Fruit fly (Drosophila melanogaster) whole organism, pupa: ENCODE data around the gene Klp31E.

ENCODE experiments used
- CG10348 ChIP-seq: fragments of 200-800 bp; sonication (Bioruptor generic); IDR thresholded peaks from 2 replicates; pipeline ENCODE4 v1.3.6; 2022; ENCODE audit warnings: missing biosample characterization, missing genetic modification characterization
- CG12605 ChIP-seq: fragments of 200-800 bp; sonication (Bioruptor generic); IDR thresholded peaks from 2 replicates; pipeline ENCODE4 v1.3.6; 2022; ENCODE audit warnings: missing biosample characterization, missing genetic modification characterization
- CG13204 ChIP-seq: fragments of 200-800 bp; sonication (Bioruptor generic); optimal IDR thresholded peaks from 2 replicates; lab custom pipeline; 2018; ENCODE audit warnings: missing biosample characterization, mild to moderate bottlenecking, missing genetic modification characterization, moderate library complexity
- CG15710 ChIP-seq: fragments of 200-800 bp; sonication (Bioruptor generic); optimal IDR thresholded peaks from 2 replicates; lab custom pipeline; 2018; ENCODE audit warnings: missing biosample characterization, mild to moderate bottlenecking, missing genetic modification characterization, moderate library complexity
- CG17806 ChIP-seq: fragments of 200-800 bp; sonication (Bioruptor generic); optimal IDR thresholded peaks from 2 replicates; lab custom pipeline; 2018; ENCODE audit warnings: missing biosample characterization, mild to moderate bottlenecking, missing genetic modification characterization, moderate library complexity
- D1 ChIP-seq: fragments of 200-800 bp; sonication (Bioruptor generic); optimal IDR thresholded peaks from 2 replicates; lab custom pipeline; 2018; ENCODE audit warnings: missing biosample characterization, mild to moderate bottlenecking, missing genetic modification characterization, moderate library complexity
- Ets98B ChIP-seq: fragments of 200-800 bp; sonication (Bioruptor generic); IDR thresholded peaks from 2 replicates; pipeline ENCODE4 v1.3.6; 2022; ENCODE audit warnings: missing biosample characterization, missing genetic modification characterization
- Pif1A ChIP-seq: fragments of 200-800 bp; sonication (Bioruptor generic); optimal IDR thresholded peaks from 3 replicates; lab custom pipeline; 2016; ENCODE audit warnings: missing biosample characterization, missing genetic modification characterization
- Snoo ChIP-seq: fragments of 200-800 bp; sonication (Bioruptor generic); optimal IDR thresholded peaks from 3 replicates; lab custom pipeline; 2017; ENCODE audit warnings: missing biosample characterization, mild to moderate bottlenecking, missing genetic modification characterization, inconsistent platforms
- fd96Ca ChIP-seq: fragments of 200-800 bp; sonication (Bioruptor generic); IDR thresholded peaks from 3 replicates; pipeline ENCODE4 v1.3.6; 2022; ENCODE audit warnings: missing biosample characterization, missing genetic modification characterization
- gl ChIP-seq: fragments of 200-800 bp; sonication (Bioruptor generic); optimal IDR thresholded peaks from 2 replicates; lab custom pipeline; 2018; ENCODE audit warnings: missing biosample characterization, mild to moderate bottlenecking, missing genetic modification characterization

DNA sequence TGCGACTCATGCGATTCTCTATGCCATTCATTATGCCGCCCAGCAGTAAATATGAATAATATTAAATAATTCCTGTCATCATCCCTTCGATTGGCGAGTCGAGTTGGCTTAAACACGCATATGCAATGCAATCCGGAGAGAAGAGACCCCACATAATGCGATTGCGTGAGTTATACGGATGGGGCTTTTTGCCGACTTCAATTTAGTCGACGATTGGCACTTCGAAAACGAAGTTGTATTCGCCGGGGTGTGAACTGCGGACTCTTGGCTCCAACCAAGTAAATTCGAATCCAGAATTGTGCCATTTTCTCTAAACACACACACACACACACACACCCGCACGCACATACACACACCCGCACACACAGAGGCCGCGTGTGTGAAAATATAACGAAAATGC, 37.5 kb upstream of the Klp31E start:
- TF ChIP-seq Pif1A: no peak
- no peak for TF ChIP-seq CG17806 (tag; lab: Kevin White, UChicago)
- TF ChIP-seq CG13204 (GFP tag; lab: Kevin White, UChicago): no peak
- no peak for TF ChIP-seq D1 (tag; lab: Kevin White, UChicago)
- TF ChIP-seq Ets98B (GFP tag; lab: Robert Waterston, UW): no peak
- TF ChIP-seq Snoo (tag; lab: Kevin White, UChicago): no peak
- no peak for TF ChIP-seq fd96Ca (GFP tag; lab: Robert Waterston, UW)
- TF ChIP-seq gl (tag; lab: Kevin White, UChicago): no peak
- TF ChIP-seq CG10348 (GFP tag; lab: Robert Waterston, UW): no peak
- no peak for TF ChIP-seq CG15710
- no peak for TF ChIP-seq CG12605
